Fruit fly (Drosophila melanogaster): Measurements from ENCODE around the gene Lk6.

The Lk6 gene

DNA sequence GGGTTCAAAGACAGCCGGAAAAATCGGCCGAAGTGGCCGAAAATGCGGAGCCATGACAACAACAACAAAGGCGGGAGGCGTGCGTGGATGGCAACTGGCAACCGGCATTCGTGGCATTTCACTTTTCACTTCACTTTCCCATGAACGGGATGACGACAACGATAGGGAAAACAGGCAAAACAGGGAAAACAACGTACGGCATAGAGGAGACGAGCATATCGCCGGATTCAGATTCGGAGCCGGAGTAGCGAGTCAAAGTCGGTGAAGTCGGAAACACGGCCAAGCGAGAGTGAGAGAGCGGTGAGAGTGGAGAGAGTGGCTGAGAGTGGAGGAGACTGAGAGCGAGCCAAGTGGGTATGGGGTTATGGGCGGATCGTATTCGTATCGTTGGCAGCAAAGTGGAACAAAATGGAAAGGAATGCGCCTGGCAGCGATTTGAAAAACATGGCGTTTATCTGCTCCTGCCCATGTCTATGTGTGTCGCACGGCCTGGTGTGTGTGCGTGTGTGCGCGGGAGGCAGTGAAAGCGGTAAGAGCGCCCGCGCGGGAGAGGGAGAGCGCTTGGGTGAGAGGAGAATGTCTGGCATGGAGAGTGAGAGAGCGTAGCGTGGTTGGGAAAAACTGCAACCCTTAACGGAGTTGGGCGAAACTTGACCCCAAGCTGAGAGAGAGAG, 9.2 kb upstream of the Lk6 start (continued):
- TF ChIP-seq sqz (GFP tag; optimal IDR thresholded peaks at IDR 0.05) (no peak), Opbp (GFP tag; IDR thresholded peaks at IDR 0.05; ENCODE audit: partially characterized antibody) (peak; percentile 46; the same call in 1 of the 3 replicates), CG10274 (GFP tag; optimal IDR thresholded peaks at IDR 0.05) (peak; percentile 57), CG8924 (tag; optimal IDR thresholded peaks at IDR 0.05) (no peak), CG34224 (GFP tag; IDR thresholded peaks at IDR 0.05; ENCODE audit: partially characterized antibody) (peak; percentile 51; the same call in 1 of the 3 replicates), Rfx (GFP tag; IDR thresholded peaks at IDR 0.05) (peak; percentile 6; the same call in 1 of the 2 replicates), Med (GFP tag) (peak; percentile 78), Deaf1 (tag; optimal IDR thresholded peaks at IDR 0.05) (peak; percentile 61), CG18599 (GFP tag; optimal IDR thresholded peaks at IDR 0.05) (no peak), grau (tag; optimal IDR thresholded peaks at IDR 0.05) (no peak), cg (GFP tag; optimal IDR thresholded peaks at IDR 0.05) (peak; percentile 91), CG31224 (GFP tag; IDR thresholded peaks at IDR 0.05) (no peak), unc-4 (GFP tag; IDR thresholded peaks at IDR 0.05; ENCODE audit: partially characterized antibody) (0 out of 2 replicates have a peak, but pooled peaks have one; percentile 31), MBD-R2 (GFP tag; IDR thresholded peaks at IDR 0.05) (no peak), Sry-β (GFP tag; optimal IDR thresholded peaks at IDR 0.05) (no peak), seq (GFP tag; IDR thresholded peaks at IDR 0.05) (peak; percentile 47; the same call in 1 of the 2 replicates), CG9609 (GFP tag; optimal IDR thresholded peaks at IDR 0.05) (no peak), CG12155 (GFP tag; optimal IDR thresholded peaks at IDR 0.05) (peak; percentile 64), CG32532 (GFP tag; IDR thresholded peaks at IDR 0.05) (0 out of 2 replicates have a peak, but pooled peaks have one; percentile 28), tll (GFP tag; optimal IDR thresholded peaks at IDR 0.05) (peak in 1 of 2 experiments; percentile 74), Max (GFP tag; optimal IDR thresholded peaks at IDR 0.05) (no peak)

DNA sequence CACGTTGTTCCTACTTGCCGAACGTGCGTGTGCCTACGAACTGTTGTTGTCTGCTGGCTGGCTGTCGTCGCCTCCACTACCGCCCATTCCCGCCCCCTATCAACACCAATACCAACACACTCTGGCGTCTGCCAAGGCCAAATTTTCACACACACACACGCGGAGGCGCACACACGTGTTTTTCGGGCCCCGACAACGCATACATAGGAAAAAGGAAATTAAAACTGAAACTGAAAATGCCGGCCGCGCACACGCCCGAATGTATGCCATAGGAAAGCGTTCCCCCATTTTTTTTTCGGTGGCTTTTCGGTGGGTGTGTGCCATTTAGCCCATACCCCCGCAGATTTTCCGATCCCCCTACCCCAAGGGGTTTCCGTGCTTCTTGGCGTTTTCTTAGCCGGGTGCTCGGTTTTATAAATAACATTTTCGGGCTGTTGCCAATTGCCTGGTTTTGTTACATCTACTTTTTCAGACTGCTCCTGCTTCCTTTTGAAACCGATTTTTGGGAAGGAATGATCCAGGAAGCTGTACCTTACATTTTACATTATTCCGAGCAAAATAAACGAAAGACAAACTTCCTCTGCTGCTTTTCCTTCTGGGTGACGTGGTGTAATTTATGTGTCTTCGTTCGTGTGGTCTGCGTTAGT, 8.0 kb upstream of the Lk6 start:
- TF ChIP-seq Abd-B (GFP tag; optimal IDR thresholded peaks at IDR 0.05) (no peak), oc (tag; optimal IDR thresholded peaks at IDR 0.05) (no peak), CG3847 (GFP tag; IDR thresholded peaks at IDR 0.05) (no peak), CG14965 (GFP tag; optimal IDR thresholded peaks at IDR 0.05; ENCODE audit: borderline replicate concordance) (no peak), chm (GFP tag; IDR thresholded peaks at IDR 0.05) (0 out of 2 replicates have a peak, but pooled peaks have one; percentile 50), Awh (GFP tag; IDR thresholded peaks at IDR 0.05) (no peak), trem (tag; optimal IDR thresholded peaks at IDR 0.05) (no peak), pb (GFP tag; optimal IDR thresholded peaks at IDR 0.05) (no peak), mld (GFP tag; IDR thresholded peaks at IDR 0.05; ENCODE audit: partially characterized antibody) (no peak), Atf-2 (GFP tag; optimal IDR thresholded peaks at IDR 0.05) (no peak), CoRest (tag; optimal IDR thresholded peaks at IDR 0.05) (no peak), pzg (GFP tag; optimal IDR thresholded peaks at IDR 0.05) (no peak), CG30403 (GFP tag; optimal IDR thresholded peaks at IDR 0.05) (no peak), onecut (GFP tag; IDR thresholded peaks at IDR 0.05) (no peak), salm (tag; optimal IDR thresholded peaks at IDR 0.05) (no peak), H2.0 (GFP tag; IDR thresholded peaks at IDR 0.05) (no peak), sens (GFP tag) (peak; percentile 39), hb (GFP tag; IDR thresholded peaks at IDR 0.05; ENCODE audit: partially characterized antibody) (no peak), CG8924 (tag; optimal IDR thresholded peaks at IDR 0.05) (no peak), CG8388 (GFP tag; optimal IDR thresholded peaks at IDR 0.05) (no peak), kah (GFP tag; optimal IDR thresholded peaks at IDR 0.05) (no peak), CG13894 (tag; optimal IDR thresholded peaks at IDR 0.05) (peak; percentile 21), CG33557 (GFP tag; optimal IDR thresholded peaks at IDR 0.05) (no peak), CG11456 (GFP tag; IDR thresholded peaks at IDR 0.05) (no peak), CG12071 (GFP tag; optimal IDR thresholded peaks at IDR 0.05) (no peak), CG9609 (GFP tag; optimal IDR thresholded peaks at IDR 0.05) (no peak), CG31441 (GFP tag; IDR thresholded peaks at IDR 0.05) (no peak), Fer3 (tag; optimal IDR thresholded peaks at IDR 0.05) (no peak), CG11695 (GFP tag; IDR thresholded peaks at IDR 0.05) (no peak)
